Fruit fly (Drosophila melanogaster) whole organism: ENCODE data around the gene CG5506.
A peak's percentile ranks its signal among the peaks of the same experiment; 100 is the strongest.

ENCODE experiments used
- CG8478 ChIP-seq: fragments of >200 bp; optimal IDR thresholded peaks from 2 replicates; lab custom pipeline; 2018; ENCODE audit warnings: inconsistent platforms
- Dll ChIP-seq: fragments of >200 bp; optimal IDR thresholded peaks from 2 replicates; lab custom pipeline; 2017
- EcR ChIP-seq, 2 experiments: fragments of >200 bp; optimal IDR thresholded peaks; 2 replicates each; lab custom pipeline; 2017; ENCODE audit warnings: missing biosample characterization in 2 of 2, missing genetic modification characterization in 2 of 2, missing genetic modification reagents in 2 of 2
- pan ChIP-seq: fragments of >200 bp; optimal IDR thresholded peaks from 2 replicates; lab custom pipeline; 2017
- psq ChIP-seq: fragments of >200 bp; optimal IDR thresholded peaks from 2 replicates; lab custom pipeline; 2017
- usp ChIP-seq: fragments of >200 bp; optimal IDR thresholded peaks from 2 replicates; lab custom pipeline; 2017; ENCODE audit warnings: missing biosample characterization, missing genetic modification characterization, mixed read lengths

CG5506 gene

DNA sequence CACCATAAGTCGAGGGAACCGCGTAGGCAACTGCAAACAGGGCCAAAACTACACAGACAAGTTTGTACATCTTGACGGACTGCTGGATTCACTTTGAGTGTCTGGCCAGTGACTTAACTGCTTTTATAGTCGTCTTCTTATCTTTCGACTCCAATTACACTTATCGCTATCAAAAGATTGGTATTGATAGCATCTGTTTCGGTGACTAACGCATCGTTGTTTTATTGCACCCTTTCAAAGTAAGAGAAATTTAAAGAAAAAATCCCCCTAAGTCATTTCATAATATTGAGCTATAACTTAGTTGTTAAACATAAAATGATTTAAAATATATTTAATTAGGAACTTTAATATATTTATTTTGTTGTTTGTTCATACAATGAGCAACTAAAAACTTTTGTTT, at the start of gene CG5506:
TSS of gene CG5506 (minus strand) at position 101 of the 400 bp plus-strand sequence.
- TF ChIP-seq Dll (no peak), psq (lab: Kevin White, UChicago) (no peak), pan (lab: Kevin White, UChicago) (no peak), usp (no peak), EcR (GFP tag; optimal IDR thresholded peaks at IDR 0.05; lab: Kevin White, UChicago) (no peak)

DNA sequence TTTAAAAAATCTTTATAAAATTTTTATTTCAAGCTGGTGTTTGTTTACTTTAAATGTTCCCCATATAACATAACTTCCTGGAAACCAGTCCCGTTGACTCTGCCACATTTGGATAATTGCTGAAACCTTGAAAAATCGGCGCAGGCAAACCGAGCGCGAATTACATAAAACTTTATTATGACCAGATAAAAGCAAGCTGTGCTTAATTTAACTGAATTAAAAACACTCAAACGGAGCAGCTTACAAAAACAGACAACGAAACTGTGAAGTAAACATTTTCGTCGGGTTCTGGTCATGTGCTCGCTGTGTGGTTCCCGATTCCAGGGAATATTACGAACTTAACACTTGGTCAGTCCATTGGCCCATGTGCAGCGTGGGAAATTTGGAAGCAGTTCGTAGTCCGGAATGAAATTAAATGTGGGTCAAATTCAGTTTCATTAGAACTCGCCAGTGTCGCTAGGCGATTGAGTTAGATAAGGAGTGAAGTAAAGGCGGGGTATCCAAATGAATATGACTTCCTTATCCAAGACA, 49.7 kb upstream of the CG5506 start:
- no peak for TF ChIP-seq usp
- TF ChIP-seq EcR (GFP tag; optimal IDR thresholded peaks at IDR 0.05; lab: Kevin White, UChicago) = no peak
- TF ChIP-seq Dll = no peak
- TF ChIP-seq psq (lab: Kevin White, UChicago) = no peak
- no peak for TF ChIP-seq CG8478 (lab: Kevin White, UChicago)
- TF ChIP-seq pan (lab: Kevin White, UChicago) = no peak

- TF ChIP-seq psq (lab: Kevin White, UChicago) (no peak), usp (no peak), Dll (no peak), CG8478 (lab: Kevin White, UChicago) (no peak), EcR (GFP tag; optimal IDR thresholded peaks at IDR 0.05; lab: Kevin White, UChicago) (no peak)
Observed at dm6 chr3L:17933065-17933464, 48.9 kb upstream of the CG5506 start.

dm6 chr3L:17931887-17932286, 47.7 kb upstream of the CG5506 start:
- TF ChIP-seq EcR (GFP tag; optimal IDR thresholded peaks at IDR 0.05; lab: Kevin White, UChicago) = peak in 1 of 2 experiments; percentile 28
- TF ChIP-seq CG8478 (lab: Kevin White, UChicago) = no peak

- TF ChIP-seq CG8478 (lab: Kevin White, UChicago) (no peak), EcR (GFP tag; optimal IDR thresholded peaks at IDR 0.05; lab: Kevin White, UChicago) (no peak), psq (lab: Kevin White, UChicago) (no peak), usp (no peak)
Observed at dm6 chr3L:17929697-17930581, 45.8 kb upstream of the CG5506 start.

DNA sequence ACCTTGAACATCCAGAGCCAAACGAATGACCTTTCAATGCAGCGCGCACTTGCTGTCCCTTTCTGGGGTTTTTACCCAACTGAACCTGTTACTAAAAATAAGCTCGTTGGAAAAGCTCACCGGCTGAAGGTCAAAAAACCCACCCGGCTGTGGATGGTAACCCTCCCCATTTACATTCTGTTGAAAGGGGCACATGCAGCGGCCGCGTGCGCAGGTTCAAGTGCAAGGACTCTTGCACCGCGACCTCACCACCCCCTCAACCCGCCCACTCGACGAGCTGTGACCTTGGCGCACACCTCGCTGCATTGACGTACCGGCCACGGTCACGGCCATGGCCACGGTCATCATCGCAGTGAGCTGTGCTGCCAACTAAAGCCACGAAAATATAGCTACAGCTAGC, 43.9 kb upstream of the CG5506 start:
- TF ChIP-seq usp (no peak), CG8478 (lab: Kevin White, UChicago) (no peak), pan (lab: Kevin White, UChicago) (no peak), Dll (no peak), psq (lab: Kevin White, UChicago) (no peak), EcR (GFP tag; optimal IDR thresholded peaks at IDR 0.05; lab: Kevin White, UChicago) (no peak)

DNA sequence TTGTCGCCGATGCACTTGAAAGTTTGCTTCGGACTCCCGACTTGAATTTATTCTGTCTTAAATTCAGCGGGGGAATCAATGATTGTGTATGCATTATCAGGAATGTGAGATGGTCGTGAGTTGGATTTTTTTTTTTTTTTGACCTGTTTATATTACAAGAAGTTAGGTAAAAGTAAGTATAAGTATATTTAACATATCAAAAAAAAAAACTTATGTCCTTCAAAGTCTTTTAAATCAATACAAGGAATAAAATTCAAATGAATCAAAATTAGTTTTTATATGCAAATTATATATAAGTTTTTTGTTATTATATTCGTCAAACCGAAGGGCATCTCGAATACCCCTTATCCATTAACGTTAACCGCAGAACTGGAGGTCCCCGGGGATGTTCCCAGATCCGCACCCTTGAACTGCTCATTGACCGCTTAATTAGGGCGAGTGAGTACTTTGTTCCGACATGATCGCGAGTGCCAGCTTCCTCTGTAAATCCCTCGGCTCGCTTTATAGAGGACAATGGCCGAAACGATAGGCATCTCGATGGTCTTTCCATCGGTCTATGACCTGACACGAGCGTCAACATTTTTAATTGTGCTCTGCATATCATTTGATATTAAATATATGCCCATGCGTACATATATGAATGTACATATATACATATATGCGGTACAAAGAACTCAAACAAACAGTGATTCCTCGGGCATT, 42.5 kb upstream of the CG5506 start:
- TF ChIP-seq Dll (no peak), EcR (GFP tag; optimal IDR thresholded peaks at IDR 0.05; lab: Kevin White, UChicago) (peak in 1 of 2 experiments; percentile 66)

DNA sequence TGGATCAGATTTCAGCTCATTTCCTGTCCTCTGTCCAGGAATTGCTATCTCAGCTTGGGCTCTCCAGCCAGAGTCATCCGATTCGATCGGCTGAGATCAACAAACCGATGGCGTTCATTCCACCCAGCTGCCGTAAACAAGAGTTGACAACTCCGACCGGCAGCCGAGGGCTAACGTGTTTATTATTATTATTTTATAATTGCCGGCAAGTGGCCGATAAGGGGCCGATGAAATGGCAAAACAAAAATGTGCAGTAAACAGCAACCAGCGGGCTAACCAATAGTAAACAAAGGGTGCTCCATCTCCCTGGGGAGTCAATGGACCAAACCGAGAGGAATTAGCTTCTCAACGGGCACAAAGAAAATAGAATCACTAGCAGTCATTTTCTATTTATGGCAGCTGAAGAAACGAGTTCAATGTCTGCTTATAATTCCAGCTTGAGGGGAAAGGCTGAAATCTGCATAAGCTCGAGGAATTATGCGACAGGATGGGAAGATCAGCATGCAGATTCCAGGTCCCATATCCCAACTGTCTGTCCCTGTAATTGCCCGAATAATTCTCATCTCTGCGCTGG, 41.1 kb upstream of the CG5506 start:
- TF ChIP-seq pan (lab: Kevin White, UChicago) (no peak), EcR (GFP tag; optimal IDR thresholded peaks at IDR 0.05; lab: Kevin White, UChicago) (peak in 1 of 2 experiments; percentile 81)

DNA sequence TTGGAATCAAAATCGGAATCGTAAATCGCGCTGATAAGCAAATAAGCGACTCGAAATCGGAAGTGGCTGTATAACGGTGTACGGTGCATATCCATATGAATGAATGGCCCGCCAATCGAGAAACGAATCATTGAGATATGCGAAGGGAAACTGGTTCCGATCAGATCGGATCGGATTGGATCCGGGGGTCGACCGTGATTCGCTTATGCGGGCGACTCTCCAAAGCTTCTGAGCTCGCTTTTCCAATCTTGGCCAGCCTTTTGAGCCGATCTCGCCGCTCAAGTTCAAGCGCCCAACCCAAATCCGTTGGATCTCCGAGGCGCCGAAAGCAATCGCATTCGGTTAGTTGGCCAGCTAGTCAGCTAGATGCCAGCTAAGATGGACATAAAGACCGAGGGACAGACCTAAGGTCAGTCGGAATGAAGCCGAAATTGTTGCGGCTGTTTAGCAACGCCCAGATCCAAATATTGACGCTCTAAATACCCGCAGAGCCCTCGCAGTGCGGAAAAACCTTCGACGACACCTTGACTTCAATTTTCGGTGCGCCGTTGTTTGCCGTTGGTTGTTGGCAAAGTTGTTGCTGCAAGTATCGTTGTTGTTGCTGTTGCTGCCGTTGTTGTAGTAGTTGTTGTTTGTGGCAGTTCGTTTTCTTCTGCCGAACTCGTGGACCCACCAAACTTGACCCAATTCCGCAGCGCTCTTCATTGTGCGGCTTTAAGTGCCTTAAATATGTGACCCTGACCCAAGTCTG, 40.0 kb upstream of the CG5506 start:
- TF ChIP-seq Dll (no peak), pan (lab: Kevin White, UChicago) (no peak), EcR (GFP tag; optimal IDR thresholded peaks at IDR 0.05; lab: Kevin White, UChicago) (no peak), psq (lab: Kevin White, UChicago) (no peak), CG8478 (lab: Kevin White, UChicago) (no peak), usp (no peak)

dm6 chr3L:17922182-17923102, 38.3 kb upstream of the CG5506 start:
- TF ChIP-seq Dll = no peak

- TF ChIP-seq EcR (GFP tag; optimal IDR thresholded peaks at IDR 0.05; lab: Kevin White, UChicago) (peak in 1 of 2 experiments; percentile 24), pan (lab: Kevin White, UChicago) (no peak)
Observed at dm6 chr3L:17921462-17921861, 37.3 kb upstream of the CG5506 start.
